Worm (Caenorhabditis elegans): ENCODE data around the gene hsp-90.

hsp-90 gene

DNA sequence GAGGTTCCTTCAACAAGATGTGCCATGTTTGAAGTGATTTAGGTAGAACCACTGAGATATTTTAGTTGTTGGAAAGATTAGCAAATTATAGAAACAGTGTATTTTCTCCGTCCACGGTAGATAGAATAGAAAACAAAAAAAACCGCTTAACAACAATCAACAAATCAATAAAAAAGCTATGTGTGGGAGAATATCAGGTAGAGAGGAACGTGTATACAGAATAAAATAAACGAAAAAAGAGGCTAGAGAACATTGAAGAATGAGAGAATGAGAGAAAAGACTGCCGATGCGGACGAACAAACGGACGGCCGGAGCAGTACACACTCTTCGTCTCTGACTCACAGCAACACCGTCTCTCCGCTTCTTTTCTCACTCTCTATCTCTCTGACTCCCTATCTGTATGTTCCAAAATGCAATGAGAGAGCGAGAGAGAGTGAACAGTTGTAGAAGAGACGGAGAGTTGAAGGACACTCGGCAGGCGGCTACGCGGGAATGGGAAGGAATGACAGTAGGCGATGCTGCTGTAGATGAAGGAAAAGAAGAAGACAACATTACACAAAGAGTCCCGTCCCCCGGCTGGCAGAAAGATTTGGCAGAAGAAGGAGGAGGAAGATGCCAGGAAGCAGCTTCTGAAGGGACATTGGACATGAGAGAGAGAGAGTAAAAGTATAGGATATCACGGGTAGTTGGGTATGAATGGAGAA, 12.0 kb downstream of the hsp-90 start, which contains the start of gene unc-112:
unc-112 (minus strand) TSS at position 51 of the 704 bp plus-strand sequence.
- no peak for TF ChIP-seq zip-11 (GFP tag; IDR thresholded peaks at IDR 0.05)
- no peak for TF ChIP-seq unc-62 (GFP tag; optimal IDR thresholded peaks at IDR 0.05 in 1 of 2)
- no peak for TF ChIP-seq unc-62 (tag; optimal IDR thresholded peaks at IDR 0.05)
- no peak for TF ChIP-seq zfp-3 (GFP tag; conservative IDR thresholded peaks at IDR 0.05)
- TF ChIP-seq ZK337.2 (GFP tag; IDR thresholded peaks at IDR 0.05) = no peak
- TF ChIP-seq egl-43 (GFP tag; IDR thresholded peaks at IDR 0.05) = peak; percentile 70; the same call in 1 of the 2 replicates
- TF ChIP-seq dmd-8 (GFP tag; IDR thresholded peaks at IDR 0.05) = no peak
- TF ChIP-seq mep-1 (tag; optimal IDR thresholded peaks at IDR 0.05) = peak; percentile 94
- peak; percentile 85 for TF ChIP-seq mxl-3 (GFP tag; optimal IDR thresholded peaks at IDR 0.05)
- TF ChIP-seq zip-2 (tag; optimal IDR thresholded peaks at IDR 0.05) = no peak
- TF ChIP-seq ceh-28 (tag; optimal IDR thresholded peaks at IDR 0.05) = no peak
- no peak for TF ChIP-seq F44E2.7 (GFP tag; IDR thresholded peaks at IDR 0.05)
- TF ChIP-seq lir-3 (tag; optimal IDR thresholded peaks at IDR 0.05) = no peak
- TF ChIP-seq mxl-2 (GFP tag; conservative IDR thresholded peaks at IDR 0.05) = no peak
- TF ChIP-seq ama-1 (optimal IDR thresholded peaks at IDR 0.05) = no peak
- no peak for TF ChIP-seq ceh-32 (tag; optimal IDR thresholded peaks at IDR 0.05; ENCODE audit: poor library complexity)
- TF ChIP-seq mes-2 (tag; optimal IDR thresholded peaks at IDR 0.05; ENCODE audit: poor library complexity, severe bottlenecking) = peak; percentile 61
- no peak for TF ChIP-seq lin-29 (GFP tag; IDR thresholded peaks at IDR 0.05)
- peak; percentile 90 for TF ChIP-seq nhr-28 (tag; optimal IDR thresholded peaks at IDR 0.05)
- TF ChIP-seq hmg-1.1 (GFP tag; IDR thresholded peaks at IDR 0.05) = peak; percentile 83
- TF ChIP-seq hlh-30 (tag; optimal IDR thresholded peaks at IDR 0.05; ENCODE audit: insufficient read depth) = peak; percentile 67
- no peak for TF ChIP-seq zfp-2 (tag; optimal IDR thresholded peaks at IDR 0.05)
- TF ChIP-seq nhr-10 (tag; optimal IDR thresholded peaks at IDR 0.05) = no peak
- TF ChIP-seq nhr-77 (tag; optimal IDR thresholded peaks at IDR 0.05) = peak; percentile 54
- no peak for TF ChIP-seq Y5F2A.4 (GFP tag; optimal IDR thresholded peaks at IDR 0.05)
- peak; percentile 84 for TF ChIP-seq pqm-1 (tag; optimal IDR thresholded peaks at IDR 0.05)
- TF ChIP-seq ceh-82 (tag; optimal IDR thresholded peaks at IDR 0.05) = no peak
- no peak for TF ChIP-seq ceh-20 (GFP tag; IDR thresholded peaks at IDR 0.05)
- TF ChIP-seq ceh-44 (GFP tag; IDR thresholded peaks at IDR 0.05) = no peak
- no peak for TF ChIP-seq F49E8.2 (tag; optimal IDR thresholded peaks at IDR 0.05; ENCODE audit: borderline replicate concordance)
- peak; percentile 51 for TF ChIP-seq dpl-1 (GFP tag; optimal IDR thresholded peaks at IDR 0.05)
- no peak for TF ChIP-seq php-3 (GFP tag; IDR thresholded peaks at IDR 0.05)
- TF ChIP-seq dmd-9 (GFP tag; IDR thresholded peaks at IDR 0.05) = no peak
- TF ChIP-seq lin-15B (tag; optimal IDR thresholded peaks at IDR 0.05) = no peak
- TF ChIP-seq nhr-237 (tag; optimal IDR thresholded peaks at IDR 0.05) = no peak
- no peak for TF ChIP-seq lim-7 (GFP tag; IDR thresholded peaks at IDR 0.05)
- TF ChIP-seq nhr-6 (tag; optimal IDR thresholded peaks at IDR 0.05) = peak; percentile 98
- peak; percentile 24 for TF ChIP-seq cey-2 (tag; optimal IDR thresholded peaks at IDR 0.05; ENCODE audit: borderline replicate concordance, insufficient read depth)
- TF ChIP-seq sdz-12 (GFP tag; optimal IDR thresholded peaks at IDR 0.05) = no peak
- TF ChIP-seq daf-19 (GFP tag; conservative IDR thresholded peaks at IDR 0.05) = no peak
- no peak for TF ChIP-seq attf-4 (tag; optimal IDR thresholded peaks at IDR 0.05)
- TF ChIP-seq hif-1 (tag; optimal IDR thresholded peaks at IDR 0.05) = peak in 1 of 2 experiments; percentile 68
- no peak for TF ChIP-seq D1046.2 (GFP tag; IDR thresholded peaks at IDR 0.05)
- TF ChIP-seq lin-13 (GFP tag; optimal IDR thresholded peaks at IDR 0.05) = peak; percentile 58
- no peak for TF ChIP-seq tag-97 (GFP tag; IDR thresholded peaks at IDR 0.05)
- TF ChIP-seq pha-4 (GFP tag; IDR thresholded peaks at IDR 0.05) = no peak
- TF ChIP-seq pha-4 (tag; optimal IDR thresholded peaks at IDR 0.05) = no peak
- peak; percentile 84 for TF ChIP-seq dve-1 (tag; optimal IDR thresholded peaks at IDR 0.05; ENCODE audit: insufficient read depth)
- peak; percentile 60 for TF ChIP-seq ctbp-1 (GFP tag; IDR thresholded peaks at IDR 0.05)
- TF ChIP-seq nhr-48 (tag; optimal IDR thresholded peaks at IDR 0.05) = peak; percentile 25
- peak; percentile 45 for TF ChIP-seq set-16 (GFP tag; IDR thresholded peaks at IDR 0.05)

Data from whole organism, L4 larva.